Worm (Caenorhabditis elegans) whole organism, L2 larva: ENCODE measurements around the gene D1086.19.

ENCODE experiments used
- C34F6.9 ChIP-seq: fragments of 150-350 bp; optimal IDR thresholded peaks from 2 replicates; lab custom pipeline; 2014; ENCODE audit warnings: missing biosample characterization, missing genetic modification characterization
- F13H6.1 ChIP-seq: sonication (generic microtip); optimal IDR thresholded peaks from 2 replicates; lab custom pipeline; 2016; ENCODE audit warnings: missing genetic modification characterization, missing compliant biosample characterization
- R02D3.7 ChIP-seq: fragments of 150-350 bp; optimal IDR thresholded peaks from 2 replicates; lab custom pipeline; 2014; ENCODE audit warnings: missing biosample characterization, missing genetic modification characterization
- ZK546.5 ChIP-seq: sonication (generic microtip); optimal IDR thresholded peaks from 2 replicates; lab custom pipeline; 2017; ENCODE audit warnings: missing biosample characterization, missing genetic modification characterization
- alr-1 ChIP-seq: fragments of 150-350 bp; optimal IDR thresholded peaks from 2 replicates; lab custom pipeline; 2014; ENCODE audit warnings: missing biosample characterization, missing genetic modification characterization
- aly-2 ChIP-seq: fragments of 150-350 bp; optimal IDR thresholded peaks from 2 replicates; lab custom pipeline; 2014; ENCODE audit warnings: missing biosample characterization, missing genetic modification characterization
- blmp-1 ChIP-seq: sonication (generic microtip); optimal IDR thresholded peaks from 2 replicates; lab custom pipeline; 2017; ENCODE audit warnings: missing genetic modification characterization, mild to moderate bottlenecking, missing compliant biosample characterization, antibody characterized with exemption, moderate library complexity; ENCODE audit not compliant: insufficient read depth
- dmd-4 ChIP-seq: sonication (generic microtip); optimal IDR thresholded peaks from 2 replicates; lab custom pipeline; 2017; ENCODE audit warnings: missing biosample characterization, missing genetic modification characterization
- egl-27 ChIP-seq: sonication (generic microtip); optimal IDR thresholded peaks from 3 replicates; lab custom pipeline; 2017; ENCODE audit warnings: missing biosample characterization, missing genetic modification reagents, missing genetic modification characterization
- elt-3 ChIP-seq: sonication (generic microtip); optimal IDR thresholded peaks from 2 replicates; lab custom pipeline; 2017; ENCODE audit warnings: missing biosample characterization, missing genetic modification characterization
- gmeb-1 ChIP-seq: fragments of 150-350 bp; optimal IDR thresholded peaks from 2 replicates; lab custom pipeline; 2014; ENCODE audit warnings: missing biosample characterization, missing genetic modification characterization
- lin-11 ChIP-seq: fragments of 150-350 bp; sonication (generic microtip); optimal IDR thresholded peaks from 2 replicates; lab custom pipeline; 2014; ENCODE audit warnings: missing biosample characterization, missing genetic modification characterization, inconsistent platforms, mixed read lengths
- lin-13 ChIP-seq: fragments of 150-350 bp; optimal IDR thresholded peaks from 2 replicates; lab custom pipeline; 2014; ENCODE audit warnings: missing biosample characterization, missing genetic modification reagents, missing genetic modification characterization
- lin-39 ChIP-seq: fragments of 150-350 bp; optimal IDR thresholded peaks from 2 replicates; lab custom pipeline; 2014; ENCODE audit warnings: missing biosample characterization, missing genetic modification reagents, missing genetic modification characterization
- lsy-2 ChIP-seq, 2 experiments: fragments of 150-350 bp in 1 of 2; sonication (generic microtip) in 1 of 2; optimal IDR thresholded peaks; 2 replicates each; lab custom pipeline; 2014 to 2017; ENCODE audit warnings: missing biosample characterization in 2 of 2, missing genetic modification characterization in 2 of 2
- mab-5 ChIP-seq: fragments of 150-350 bp; optimal IDR thresholded peaks from 2 replicates; lab custom pipeline; 2014; ENCODE audit warnings: missing biosample characterization, missing genetic modification characterization
- mbf-1 ChIP-seq: sonication (generic microtip); optimal IDR thresholded peaks from 2 replicates; lab custom pipeline; 2017; ENCODE audit warnings: missing biosample characterization, missing genetic modification characterization
- nhr-10 ChIP-seq: sonication (generic microtip); optimal IDR thresholded peaks from 2 replicates; lab custom pipeline; 2017; ENCODE audit warnings: missing biosample characterization, missing genetic modification characterization
- nhr-12 ChIP-seq: fragments of 150-350 bp; optimal IDR thresholded peaks from 2 replicates; lab custom pipeline; 2014; ENCODE audit warnings: missing biosample characterization, missing genetic modification characterization
- nhr-129 ChIP-seq: fragments of 150-350 bp; optimal IDR thresholded peaks from 2 replicates; lab custom pipeline; 2014; ENCODE audit warnings: missing biosample characterization, missing genetic modification characterization
- nhr-21 ChIP-seq: fragments of 150-350 bp; optimal IDR thresholded peaks from 2 replicates; lab custom pipeline; 2014; ENCODE audit warnings: missing biosample characterization, missing genetic modification characterization
- nhr-23 ChIP-seq: fragments of 150-350 bp; optimal IDR thresholded peaks from 2 replicates; lab custom pipeline; 2014; ENCODE audit warnings: missing biosample characterization, missing genetic modification reagents, missing genetic modification characterization
- nhr-237 ChIP-seq: fragments of 150-350 bp; optimal IDR thresholded peaks from 2 replicates; lab custom pipeline; 2014; ENCODE audit warnings: missing biosample characterization, missing genetic modification characterization
- nhr-25 ChIP-seq: fragments of 150-350 bp; sonication (generic microtip); optimal IDR thresholded peaks from 3 replicates; lab custom pipeline; 2014; ENCODE audit warnings: missing biosample characterization, missing genetic modification characterization
- peb-1 ChIP-seq: fragments of 150-350 bp; optimal IDR thresholded peaks from 2 replicates; lab custom pipeline; 2014; ENCODE audit warnings: missing biosample characterization, missing genetic modification characterization
- snpc-4 ChIP-seq: fragments of 150-350 bp; optimal IDR thresholded peaks from 2 replicates; lab custom pipeline; 2014; ENCODE audit warnings: missing biosample characterization, missing genetic modification characterization
- unc-39 ChIP-seq: fragments of 150-350 bp; optimal IDR thresholded peaks from 2 replicates; lab custom pipeline; 2014; ENCODE audit warnings: missing biosample characterization, missing genetic modification characterization
- unc-55 ChIP-seq: fragments of 150-350 bp; sonication (generic microtip); optimal IDR thresholded peaks from 3 replicates; lab custom pipeline; 2014; ENCODE audit warnings: missing biosample characterization, missing genetic modification reagents, missing genetic modification characterization
- zag-1 ChIP-seq: fragments of 150-350 bp; optimal IDR thresholded peaks from 2 replicates; lab custom pipeline; 2014; ENCODE audit warnings: missing biosample characterization, missing genetic modification characterization
- ztf-1 ChIP-seq: fragments of 200-800 bp; sonication (Bioruptor generic); conservative IDR thresholded peaks from 2 replicates; pipeline ENCODE4 v1.3.6; 2022; ENCODE audit warnings: missing genetic modification characterization, missing compliant biosample characterization
- ztf-11 ChIP-seq: sonication (generic microtip); optimal IDR thresholded peaks from 2 replicates; lab custom pipeline; 2017; ENCODE audit warnings: missing biosample characterization, missing genetic modification characterization
- ztf-4 ChIP-seq: fragments of 150-350 bp; optimal IDR thresholded peaks from 2 replicates; lab custom pipeline; 2014; ENCODE audit warnings: missing biosample characterization, missing genetic modification characterization

Gene D1086.19

DNA sequence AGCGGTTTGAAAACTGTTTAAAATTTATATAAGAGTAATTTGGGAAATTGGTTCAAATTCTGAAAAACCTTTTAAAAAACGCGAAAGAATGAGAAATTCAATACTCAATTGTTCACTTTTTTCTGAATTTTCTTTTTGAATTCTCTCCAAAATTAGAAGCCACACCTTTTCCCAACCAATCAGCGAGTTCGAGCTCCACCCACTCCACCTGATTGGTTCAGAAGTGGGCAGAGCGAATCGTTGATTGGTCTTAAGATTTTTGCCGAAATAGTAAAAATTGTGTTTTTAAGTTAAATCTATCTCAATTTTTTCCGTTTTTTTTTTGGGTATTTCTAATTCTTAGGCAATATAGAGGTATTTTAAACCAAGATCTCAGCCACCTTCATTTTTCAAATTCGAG is 24.2 kb upstream of the D1086.19 start:
- TF ChIP-seq peb-1 (tag; lab: Kevin White, UChicago) (no peak), ztf-4 (no peak), alr-1 (tag; lab: Kevin White, UChicago) (no peak), ztf-11 (no peak), C34F6.9 (no peak), nhr-21 (tag; lab: Kevin White, UChicago) (no peak), lsy-2 (tag; optimal IDR thresholded peaks at IDR 0.05; lab: Kevin White, UChicago) (no peak)

DNA sequence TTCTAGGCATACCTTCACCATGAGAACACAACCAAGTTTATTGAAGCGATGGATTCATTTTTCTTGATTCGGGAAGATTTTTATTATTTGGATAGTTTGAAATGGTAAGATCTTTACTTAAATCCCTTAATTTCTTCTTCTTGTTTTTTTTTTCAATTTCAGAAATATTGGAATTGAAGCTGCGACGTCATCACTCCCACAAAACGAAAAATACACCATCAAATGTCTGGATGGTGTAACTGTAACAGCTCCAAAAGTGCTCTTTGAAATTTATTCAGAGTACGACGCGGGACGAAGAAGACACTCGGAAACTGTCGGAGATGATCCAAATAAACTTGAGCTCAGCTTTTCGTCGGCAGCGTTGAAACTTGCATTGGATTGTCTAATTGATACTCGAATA is 23.7 kb upstream of the D1086.19 start, which contains the start of gene D1086.21:
Gene D1086.21 (plus strand): TSS at position 301 of the 400 bp plus-strand sequence.
- TF ChIP-seq gmeb-1 (tag; lab: Kevin White, UChicago) (no peak), ztf-4 (no peak), nhr-23 (tag; lab: Kevin White, UChicago) (no peak), nhr-25 (no peak), ZK546.5 (tag; lab: Kevin White, UChicago) (no peak), lin-11 (tag; lab: Kevin White, UChicago) (no peak), dmd-4 (tag; lab: Kevin White, UChicago) (no peak), lin-39 (no peak), lsy-2 (tag; optimal IDR thresholded peaks at IDR 0.05; lab: Kevin White, UChicago) (no peak), egl-27 (tag; lab: Kevin White, UChicago) (no peak), F13H6.1 (no peak), nhr-10 (tag; lab: Kevin White, UChicago) (no peak), blmp-1 (tag; lab: Kevin White, UChicago) (no peak)

DNA sequence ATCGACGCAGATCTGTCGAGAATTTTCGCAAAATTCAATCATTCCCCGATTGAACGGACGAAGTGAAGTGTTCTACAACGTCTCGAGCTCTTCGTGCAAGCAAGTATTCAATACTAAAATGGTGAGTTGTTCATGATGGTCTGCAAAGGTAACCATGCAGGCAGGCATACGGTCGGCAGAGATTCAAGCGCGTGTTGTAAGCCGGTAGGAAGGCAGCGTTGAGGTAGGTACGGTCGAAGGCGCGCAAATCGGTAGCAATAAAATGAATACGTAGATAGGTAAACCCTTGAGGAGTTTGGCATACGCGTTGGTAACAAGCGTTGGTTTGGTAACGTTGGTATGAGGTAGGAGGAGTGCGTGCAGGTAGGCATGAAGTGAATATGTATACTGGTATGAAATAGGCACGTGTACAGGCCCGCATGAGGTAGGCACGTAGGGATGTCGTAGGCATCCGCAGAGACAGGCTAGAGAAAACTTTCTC is 20.3 kb upstream of the D1086.19 start, which contains the start of gene D1086.17:
Gene D1086.17 (plus strand): TSS at position 51 of the 481 bp plus-strand sequence.
- TF ChIP-seq ztf-11 = no peak

DNA sequence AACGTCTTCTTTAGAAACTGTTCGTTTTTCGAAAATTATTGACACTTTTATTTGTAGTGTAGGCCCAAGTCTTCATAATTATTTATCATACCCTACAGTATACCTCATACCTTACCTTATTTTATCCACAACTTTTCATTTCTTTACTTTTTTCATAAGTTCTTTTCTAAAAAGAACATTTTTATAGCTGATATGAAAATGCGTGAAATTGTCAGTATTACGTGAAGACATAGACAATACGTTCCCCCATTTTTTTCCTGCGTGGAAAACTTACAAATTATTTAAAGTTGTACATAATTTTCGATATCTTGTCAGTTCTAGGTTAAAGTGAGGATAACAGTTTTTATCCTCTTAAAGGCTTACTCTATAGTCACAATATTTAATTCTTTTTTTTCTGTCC is 18.3 kb upstream of the D1086.19 start:
- TF ChIP-seq lsy-2 (tag; optimal IDR thresholded peaks at IDR 0.05; lab: Kevin White, UChicago) = no peak
- no peak for TF ChIP-seq nhr-237 (tag; lab: Kevin White, UChicago)
- no peak for TF ChIP-seq nhr-25
- TF ChIP-seq zag-1 (tag; lab: Kevin White, UChicago) = no peak

DNA sequence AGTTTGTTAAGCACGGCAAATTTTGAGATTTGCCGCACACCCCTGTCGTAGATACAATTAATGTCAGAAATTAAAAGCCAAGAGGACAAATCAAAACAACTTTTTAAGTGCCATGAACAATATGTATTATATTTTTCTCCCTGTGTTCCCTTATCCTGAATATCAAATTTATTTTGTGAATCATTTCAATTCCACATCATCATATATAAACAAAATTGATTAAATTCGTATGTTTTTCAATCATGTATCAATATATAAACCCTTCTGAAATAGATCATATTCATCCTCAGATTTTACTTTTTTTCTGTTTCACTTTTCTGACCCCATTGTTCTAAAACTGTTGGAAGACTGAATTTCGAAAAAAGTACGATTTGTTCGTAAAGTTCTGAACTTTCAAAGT is 14.0 kb upstream of the D1086.19 start, which contains the start of gene D1086.11:
Gene D1086.11 (plus strand): TSS at position 301 of the 400 bp plus-strand sequence.
- TF ChIP-seq nhr-129 (tag; lab: Kevin White, UChicago) (no peak), aly-2 (no peak), mab-5 (tag; lab: Kevin White, UChicago) (no peak), C34F6.9 (no peak), lin-13 (no peak), peb-1 (tag; lab: Kevin White, UChicago) (no peak), ztf-1 (GFP tag; lab: Robert Waterston, UW) (no peak), mbf-1 (no peak), egl-27 (tag; lab: Kevin White, UChicago) (no peak), R02D3.7 (tag; lab: Kevin White, UChicago) (no peak), unc-55 (no peak), nhr-23 (tag; lab: Kevin White, UChicago) (no peak), snpc-4 (tag; lab: Kevin White, UChicago) (no peak), unc-39 (tag; lab: Kevin White, UChicago) (no peak), lsy-2 (tag; optimal IDR thresholded peaks at IDR 0.05; lab: Kevin White, UChicago) (no peak), nhr-12 (no peak), nhr-25 (no peak)

DNA sequence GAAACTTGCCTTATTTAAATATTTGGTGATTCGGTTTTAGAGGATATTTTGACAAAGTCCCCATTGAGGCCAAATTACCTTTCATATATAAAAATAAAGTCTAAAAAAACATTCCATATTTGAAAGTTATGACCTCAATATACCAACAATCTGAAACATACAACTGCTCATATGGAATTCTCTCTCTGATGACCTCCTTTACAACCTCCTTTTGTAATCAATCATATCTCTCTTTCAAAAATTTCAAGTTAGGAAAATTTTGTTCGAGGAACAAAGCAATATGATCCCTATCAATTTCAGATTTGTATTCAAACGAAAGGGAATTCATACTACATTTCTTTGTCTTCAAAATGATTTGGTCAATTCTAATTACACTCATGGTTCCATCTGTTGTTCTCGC is 8.7 kb upstream of the D1086.19 start, which contains the start of gene D1086.6:
Gene D1086.6 (plus strand): TSS at position 301 of the 400 bp plus-strand sequence.
- TF ChIP-seq R02D3.7 (tag; lab: Kevin White, UChicago) (no peak), elt-3 (tag; lab: Kevin White, UChicago) (no peak), zag-1 (tag; lab: Kevin White, UChicago) (no peak)
